Worm (Caenorhabditis elegans) whole organism, young adult: Measurements from ENCODE around the gene F16F9.1.

Experiments
- B0035.1 ChIP-seq: sonication (generic microtip); optimal IDR thresholded peaks from 2 replicates; lab custom pipeline; 2016; ENCODE audit warnings: missing genetic modification characterization, mild to moderate bottlenecking, missing compliant biosample characterization, missing genotype, missing genetic modification reagents
- B0261.1 ChIP-seq: sonication (generic microtip); optimal IDR thresholded peaks from 2 replicates; lab custom pipeline; 2016; ENCODE audit warnings: mild to moderate bottlenecking, missing genetic modification characterization, moderate library complexity, missing compliant biosample characterization
- B0336.3 ChIP-seq: fragments of 200-800 bp; sonication (Bioruptor generic); IDR thresholded peaks from 2 replicates; pipeline ENCODE4 v1.3.6; 2022; ENCODE audit warnings: missing genetic modification characterization, missing compliant biosample characterization
- C06A6.2 ChIP-seq: fragments of 200-800 bp; sonication (Bioruptor generic); conservative IDR thresholded peaks from 2 replicates; pipeline ENCODE4 v1.3.6; 2022; ENCODE audit warnings: missing genetic modification characterization, missing compliant biosample characterization
- C17E4.6 ChIP-seq: fragments of 200-800 bp; sonication (Bioruptor generic); IDR thresholded peaks from 2 replicates; pipeline ENCODE4 v1.3.6; 2022; ENCODE audit warnings: missing genetic modification reagents, missing genetic modification characterization, missing compliant biosample characterization
- F10E7.11 ChIP-seq: sonication (generic microtip); optimal IDR thresholded peaks from 2 replicates; lab custom pipeline; 2017; ENCODE audit warnings: mild to moderate bottlenecking, missing genetic modification characterization, moderate library complexity, missing compliant biosample characterization
- F22D6.2 ChIP-seq: sonication (generic microtip); optimal IDR thresholded peaks from 2 replicates; lab custom pipeline; 2016; ENCODE audit warnings: mild to moderate bottlenecking, missing genetic modification characterization, missing compliant biosample characterization
- F55B11.4 ChIP-seq: sonication (generic microtip); optimal IDR thresholded peaks from 2 replicates; lab custom pipeline; 2016; ENCODE audit warnings: missing compliant biosample characterization, missing genetic modification characterization, borderline replicate concordance; ENCODE audit not compliant: insufficient read depth
- F57C9.4 ChIP-seq: sonication (generic microtip); optimal IDR thresholded peaks from 2 replicates; lab custom pipeline; 2017; ENCODE audit warnings: mild to moderate bottlenecking, missing genetic modification characterization, missing compliant biosample characterization
- K11D2.4 ChIP-seq: fragments of 200-800 bp; sonication (Bioruptor generic); IDR thresholded peaks from 2 replicates; pipeline ENCODE4 v1.3.6; 2022; ENCODE audit warnings: missing genetic modification reagents, missing genetic modification characterization, missing compliant biosample characterization
- Y79H2A.3 ChIP-seq: fragments of 200-800 bp; sonication (Bioruptor generic); conservative IDR thresholded peaks from 2 replicates; pipeline ENCODE4 v1.3.6; 2022; ENCODE audit warnings: missing genetic modification reagents, missing genetic modification characterization, missing compliant biosample characterization
- Y95B8A.8 ChIP-seq: fragments of 200-800 bp; sonication (Bioruptor generic); IDR thresholded peaks from 2 replicates; pipeline ENCODE4 v1.3.6; 2022; ENCODE audit warnings: missing genetic modification reagents, missing genetic modification characterization, missing compliant biosample characterization
- aptf-2 ChIP-seq: fragments of 200-800 bp; sonication (Bioruptor generic); conservative IDR thresholded peaks from 2 replicates; pipeline ENCODE4 v1.3.6; 2022; ENCODE audit warnings: missing genetic modification reagents, missing genetic modification characterization, missing compliant biosample characterization
- athp-1 ChIP-seq: sonication (generic microtip); optimal IDR thresholded peaks from 2 replicates; lab custom pipeline; 2017; ENCODE audit warnings: mild to moderate bottlenecking, missing genetic modification characterization, missing compliant biosample characterization
- attf-5 ChIP-seq: fragments of 200-800 bp; sonication (Bioruptor generic); optimal IDR thresholded peaks from 2 replicates; lab custom pipeline; 2018; ENCODE audit warnings: mild to moderate bottlenecking, missing genetic modification characterization, missing compliant biosample characterization
- attf-6 ChIP-seq: fragments of 200-800 bp; sonication (Bioruptor generic); IDR thresholded peaks from 2 replicates; pipeline ENCODE4 v1.3.6; 2022; ENCODE audit warnings: missing genetic modification reagents, missing genetic modification characterization, missing compliant biosample characterization
- bed-2 ChIP-seq: fragments of 200-800 bp; sonication (Bioruptor generic); IDR thresholded peaks from 2 replicates; pipeline ENCODE4 v1.3.6; 2022; ENCODE audit warnings: missing genetic modification reagents, missing genetic modification characterization, missing compliant biosample characterization
- ccch-3 ChIP-seq: fragments of 200-800 bp; sonication (Bioruptor generic); optimal IDR thresholded peaks from 2 replicates; lab custom pipeline; 2018; ENCODE audit warnings: mild to moderate bottlenecking, missing genetic modification characterization, missing compliant biosample characterization
- cebp-1 ChIP-seq, 2 experiments: fragments of 200-800 bp in 1 of 2; sonication (Bioruptor generic) in 1 of 2; sonication (generic microtip) in 1 of 2; IDR thresholded peaks in 1 of 2; optimal IDR thresholded peaks in 1 of 2; 2 replicates each; pipeline versions ENCODE4 v1.3.6 to Lab custom; 2017 to 2022; ENCODE audit warnings: missing compliant biosample characterization in 2 of 2, missing genetic modification characterization in 2 of 2, mild to moderate bottlenecking in 1 of 2, missing genetic modification reagents in 1 of 2, moderate library complexity in 1 of 2
- cebp-2 ChIP-seq: fragments of 200-800 bp; sonication (Bioruptor generic); IDR thresholded peaks from 2 replicates; pipeline ENCODE4 v1.3.6; 2022; ENCODE audit warnings: missing genetic modification characterization, missing compliant biosample characterization
- ceh-100 ChIP-seq: fragments of 200-800 bp; sonication (Bioruptor generic); IDR thresholded peaks from 2 replicates; pipeline ENCODE4 v1.3.6; 2022; ENCODE audit warnings: missing genetic modification reagents, missing genetic modification characterization, missing compliant biosample characterization
- ceh-40 ChIP-seq: fragments of 200-800 bp; sonication (Bioruptor generic); IDR thresholded peaks from 2 replicates; pipeline ENCODE4 v1.3.6; 2022; ENCODE audit warnings: missing genetic modification characterization, missing compliant biosample characterization
- dox-1 ChIP-seq: fragments of 200-800 bp; sonication (Bioruptor generic); IDR thresholded peaks from 2 replicates; pipeline ENCODE4 v1.3.6; 2022; ENCODE audit warnings: missing genetic modification reagents, missing genetic modification characterization, missing compliant biosample characterization
- dpl-1 ChIP-seq: fragments of 150-350 bp; optimal IDR thresholded peaks from 2 replicates; lab custom pipeline; 2014; ENCODE audit warnings: missing biosample characterization, missing genetic modification reagents, missing genetic modification characterization
- egl-44 ChIP-seq: fragments of 200-800 bp; sonication (Bioruptor generic); IDR thresholded peaks from 2 replicates; pipeline ENCODE4 v1.3.6; 2022; ENCODE audit warnings: missing genetic modification reagents, missing genetic modification characterization, missing compliant biosample characterization
- ekl-4 ChIP-seq: fragments of 200-800 bp; sonication (Bioruptor generic); IDR thresholded peaks from 2 replicates; pipeline ENCODE4 v1.3.6; 2022; ENCODE audit warnings: missing genetic modification reagents, missing genetic modification characterization, missing compliant biosample characterization
- fkh-3 ChIP-seq: sonication (generic microtip); optimal IDR thresholded peaks from 2 replicates; lab custom pipeline; 2016; ENCODE audit warnings: mild to moderate bottlenecking, missing genetic modification characterization, missing compliant biosample characterization
- lag-1 ChIP-seq: fragments of 200-800 bp; sonication (Bioruptor generic); IDR thresholded peaks from 2 replicates; pipeline ENCODE4 v1.3.6; 2022; ENCODE audit warnings: missing genetic modification reagents, missing genetic modification characterization, missing compliant biosample characterization
- madf-10 ChIP-seq: sonication (generic microtip); optimal IDR thresholded peaks from 2 replicates; lab custom pipeline; 2016; ENCODE audit warnings: mild to moderate bottlenecking, missing genetic modification characterization, missing compliant biosample characterization
- mcd-1 ChIP-seq: fragments of 200-800 bp; sonication (Bioruptor generic); IDR thresholded peaks from 2 replicates; pipeline ENCODE4 v1.3.6; 2022; ENCODE audit warnings: missing genetic modification reagents, missing genetic modification characterization, missing compliant biosample characterization
- mes-4 ChIP-seq: sonication (generic microtip); optimal IDR thresholded peaks from 2 replicates; lab custom pipeline; 2016; ENCODE audit warnings: missing genotype, missing genetic modification characterization, missing compliant biosample characterization
- mxl-1 ChIP-seq: sonication (generic microtip); optimal IDR thresholded peaks from 2 replicates; lab custom pipeline; 2016; ENCODE audit warnings: missing genetic modification characterization, missing compliant biosample characterization
- nfya-2 ChIP-seq: fragments of 200-800 bp; sonication (Bioruptor generic); IDR thresholded peaks from 2 replicates; pipeline ENCODE4 v1.3.6; 2022; ENCODE audit warnings: missing genetic modification reagents, missing genetic modification characterization, missing compliant biosample characterization
- nhr-80 ChIP-seq: sonication (generic microtip); optimal IDR thresholded peaks from 2 replicates; lab custom pipeline; 2016; ENCODE audit warnings: missing genetic modification characterization, missing compliant biosample characterization
- rcor-1 ChIP-seq: fragments of 200-800 bp; sonication (Bioruptor generic); IDR thresholded peaks from 2 replicates; pipeline ENCODE4 v1.3.6; 2022; ENCODE audit warnings: missing genetic modification reagents, missing genetic modification characterization, missing compliant biosample characterization
- rec-8 ChIP-seq, 2 experiments: sonication (generic microtip); optimal IDR thresholded peaks; 2 replicates each; lab custom pipeline; 2016; ENCODE audit warnings: mild to moderate bottlenecking in 2 of 2, missing genetic modification characterization in 2 of 2, missing genetic modification reagents in 2 of 2, missing genotype in 2 of 2, missing biosample characterization in 1 of 2, missing compliant biosample characterization in 1 of 2, moderate library complexity in 1 of 2
- repo-1 ChIP-seq: sonication (generic microtip); optimal IDR thresholded peaks from 2 replicates; lab custom pipeline; 2017; ENCODE audit warnings: mild to moderate bottlenecking, missing genetic modification characterization, missing compliant biosample characterization
- rpc-1 ChIP-seq, 2 experiments: fragments of 150-350 bp in 1 of 2; sonication (generic microtip) in 1 of 2; optimal IDR thresholded peaks; 2 replicates each; lab custom pipeline; 2014 to 2018; ENCODE audit warnings: missing biosample characterization in 1 of 2, missing genetic modification characterization in 1 of 2, missing genetic modification reagents in 1 of 2, missing genotype in 1 of 2
- snpc-1.1 ChIP-seq: sonication (generic microtip); optimal IDR thresholded peaks from 2 replicates; lab custom pipeline; 2017; ENCODE audit warnings: missing genetic modification characterization, mild to moderate bottlenecking, missing compliant biosample characterization, antibody characterized with exemption, moderate library complexity, missing genotype, missing genetic modification reagents; ENCODE audit not compliant: insufficient read depth
- snpc-1.3 ChIP-seq: sonication (generic microtip); optimal IDR thresholded peaks from 2 replicates; lab custom pipeline; 2017; ENCODE audit warnings: missing genetic modification characterization, mild to moderate bottlenecking, missing compliant biosample characterization, antibody characterized with exemption, moderate library complexity, missing genotype, missing genetic modification reagents; ENCODE audit not compliant: insufficient read depth
- tbx-9 ChIP-seq: sonication (generic microtip); optimal IDR thresholded peaks from 2 replicates; lab custom pipeline; 2016; ENCODE audit warnings: borderline replicate concordance, missing genetic modification characterization, inconsistent platforms, missing compliant biosample characterization
- unc-62 ChIP-seq: fragments of 150-350 bp; optimal IDR thresholded peaks from 2 replicates; lab custom pipeline; 2014; ENCODE audit warnings: missing biosample characterization, missing genetic modification reagents, missing genetic modification characterization
- xnd-1 ChIP-seq: sonication (generic microtip); optimal IDR thresholded peaks from 2 replicates; lab custom pipeline; 2016; ENCODE audit warnings: missing genotype, missing genetic modification reagents, missing genetic modification characterization, missing compliant biosample characterization
- ztf-3 ChIP-seq: fragments of 200-800 bp; sonication (Bioruptor generic); optimal IDR thresholded peaks from 2 replicates; lab custom pipeline; 2018; ENCODE audit warnings: mild to moderate bottlenecking, missing genetic modification characterization, missing compliant biosample characterization
- ztf-6 ChIP-seq: fragments of 200-800 bp; sonication (Bioruptor generic); IDR thresholded peaks from 2 replicates; pipeline ENCODE4 v1.3.6; 2022; ENCODE audit warnings: missing genetic modification reagents, missing genetic modification characterization, missing compliant biosample characterization

F16F9.1 gene

DNA sequence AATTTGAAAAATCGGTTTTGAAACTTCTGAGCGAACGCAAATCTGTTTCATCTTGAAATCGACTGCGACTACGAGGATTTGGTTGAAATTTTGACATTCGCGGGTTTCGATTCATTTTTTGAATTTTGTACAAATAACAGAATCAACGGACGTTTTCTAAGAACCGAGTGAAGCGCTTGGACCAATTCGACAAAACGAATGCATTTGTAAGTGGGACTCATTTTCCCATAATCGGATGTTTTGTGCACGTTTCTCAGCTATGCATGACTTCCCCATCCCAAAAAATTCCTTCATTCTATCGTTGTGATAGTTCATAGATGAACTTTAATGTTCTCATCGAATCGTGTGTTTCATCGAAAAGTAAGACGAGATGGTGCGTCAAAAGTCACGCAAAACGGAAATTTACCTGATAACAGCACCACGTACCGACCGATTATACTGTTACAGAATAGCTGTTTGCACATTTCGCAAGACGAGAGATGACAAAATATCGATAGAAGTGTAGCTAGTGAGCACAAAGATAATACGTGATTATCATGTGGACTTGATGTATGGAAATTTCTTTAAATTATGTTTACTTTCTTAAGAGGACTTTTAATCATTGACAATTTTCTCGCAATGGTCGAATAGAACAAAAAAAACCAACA, 24.0 kb downstream of the F16F9.1 start, which contains the start of gene mec-10:
mec-10 (minus strand) TSS at position 189 of the 647 bp plus-strand sequence.
- no peak for TF ChIP-seq attf-5 (GFP tag; lab: Kevin White, UChicago)
- TF ChIP-seq snpc-1.3 (tag; lab: Kevin White, UChicago), result no peak
- TF ChIP-seq dox-1 (GFP tag; lab: Robert Waterston, UW), result 0 out of 2 replicates have a peak, but pooled peaks have one; percentile 16
- no peak for TF ChIP-seq repo-1 (tag; lab: Kevin White, UChicago)
- no peak for TF ChIP-seq mes-4 (tag; lab: Kevin White, UChicago)
- TF ChIP-seq cebp-2 (GFP tag; lab: Robert Waterston, UW), result no peak
- no peak for TF ChIP-seq attf-6 (GFP tag; lab: Robert Waterston, UW)
- peak; percentile 83 for TF ChIP-seq nhr-80 (tag; lab: Kevin White, UChicago)
- no peak for TF ChIP-seq ekl-4 (GFP tag; lab: Robert Waterston, UW)
- no peak for TF ChIP-seq ceh-40 (GFP tag; lab: Robert Waterston, UW)
- TF ChIP-seq tbx-9 (tag; lab: Kevin White, UChicago), result no peak
- peak; percentile 61; the same call in 1 of the 2 replicates for TF ChIP-seq cebp-1 (GFP tag; IDR thresholded peaks at IDR 0.05; lab: Robert Waterston, UW)
- TF ChIP-seq cebp-1 (tag; optimal IDR thresholded peaks at IDR 0.05; lab: Kevin White, UChicago), result no peak

DNA sequence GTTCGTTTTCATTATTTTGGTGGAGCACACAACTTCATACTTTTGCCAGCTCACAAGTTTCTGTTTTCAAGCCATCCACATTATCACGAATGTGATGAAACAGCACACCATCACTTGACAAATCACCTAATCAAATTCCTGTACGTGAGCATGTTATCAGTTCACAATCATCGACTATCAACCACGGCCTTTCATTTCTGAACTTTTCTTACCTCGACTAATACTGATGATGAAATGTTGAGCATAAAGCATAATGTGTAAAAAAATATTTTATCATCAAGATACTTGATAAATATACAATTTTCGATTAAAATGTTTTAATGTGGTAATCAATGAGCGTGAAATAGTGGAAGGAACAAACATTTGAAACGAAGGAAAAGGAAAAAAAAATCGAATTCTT, 27.3 kb downstream of the F16F9.1 start:
- TF ChIP-seq rcor-1 (GFP tag; lab: Robert Waterston, UW) (no peak), B0336.3 (GFP tag; lab: Robert Waterston, UW) (0 out of 2 replicates have a peak, but pooled peaks have one; percentile 37), ztf-3 (GFP tag; lab: Kevin White, UChicago) (no peak), F57C9.4 (no peak), ceh-100 (GFP tag; lab: Robert Waterston, UW) (no peak), mcd-1 (GFP tag; lab: Robert Waterston, UW) (no peak), madf-10 (no peak), attf-5 (GFP tag; lab: Kevin White, UChicago) (no peak), athp-1 (no peak), ztf-6 (GFP tag; lab: Robert Waterston, UW) (no peak), nfya-2 (GFP tag; lab: Robert Waterston, UW) (no peak), mxl-1 (no peak), mes-4 (tag; lab: Kevin White, UChicago) (no peak), ekl-4 (GFP tag; lab: Robert Waterston, UW) (no peak), bed-2 (no peak), B0035.1 (tag; lab: Kevin White, UChicago) (no peak), fkh-3 (no peak), Y95B8A.8 (GFP tag; lab: Robert Waterston, UW) (no peak), xnd-1 (no peak), lag-1 (no peak), F10E7.11 (no peak), rec-8 (tag; optimal IDR thresholded peaks at IDR 0.05; lab: Kevin White, UChicago) (no peak), rpc-1 (optimal IDR thresholded peaks at IDR 0.05; lab: Kevin White, UChicago) (no peak), rpc-1 (tag; optimal IDR thresholded peaks at IDR 0.05; lab: Kevin White, UChicago) (no peak), egl-44 (peak; percentile 55; the same call in 1 of the 2 replicates), snpc-1.1 (tag; lab: Kevin White, UChicago) (no peak), F22D6.2 (tag; lab: Kevin White, UChicago) (no peak), aptf-2 (GFP tag; lab: Robert Waterston, UW) (no peak), Y79H2A.3 (GFP tag; lab: Robert Waterston, UW) (no peak), K11D2.4 (GFP tag; lab: Robert Waterston, UW) (no peak; the same call in 1 of the 2 replicates), ccch-3 (GFP tag; lab: Kevin White, UChicago) (no peak), C06A6.2 (GFP tag; lab: Robert Waterston, UW) (no peak), dpl-1 (GFP tag; lab: Kevin White, UChicago) (no peak), unc-62 (GFP tag; lab: Kevin White, UChicago) (peak; percentile 20), B0261.1 (tag; lab: Kevin White, UChicago) (no peak), F55B11.4 (tag; lab: Kevin White, UChicago) (no peak), C17E4.6 (GFP tag; lab: Robert Waterston, UW) (no peak)
